Fruit fly (Drosophila melanogaster) whole organism, embryonic: ENCODE measurements around the gene CG7367.
A peak's percentile ranks its signal among the peaks of the same experiment; 100 is the strongest.

Experiments used
- B-H2 ChIP-seq: fragments of 200-800 bp; sonication (Bioruptor generic); optimal IDR thresholded peaks from 2 replicates; lab custom pipeline; 2018; ENCODE audit warnings: missing biosample characterization, mild to moderate bottlenecking, missing genetic modification characterization
- BEAF-32 ChIP-seq: fragments of 200-800 bp; sonication (Bioruptor generic); optimal IDR thresholded peaks from 3 replicates; lab custom pipeline; 2017; ENCODE audit warnings: missing biosample characterization, missing genetic modification characterization, mild to moderate bottlenecking, moderate library complexity, missing genetic modification reagents
- CG10209 ChIP-seq: fragments of 200-800 bp; sonication (Bioruptor generic); optimal IDR thresholded peaks from 3 replicates; lab custom pipeline; 2017; ENCODE audit warnings: missing biosample characterization, mild to moderate bottlenecking, missing genetic modification characterization, missing genetic modification reagents
- CG10565 ChIP-seq: fragments of 200-800 bp; sonication (Bioruptor generic); optimal IDR thresholded peaks from 3 replicates; lab custom pipeline; 2016; ENCODE audit warnings: missing biosample characterization, mild to moderate bottlenecking, missing genetic modification characterization
- CG10959 ChIP-seq: fragments of 200-800 bp; sonication (Bioruptor generic); IDR thresholded peaks from 2 replicates; pipeline ENCODE4 v1.3.6; 2022; ENCODE audit warnings: missing biosample characterization, missing genetic modification characterization
- CG12155 ChIP-seq: fragments of 200-800 bp; sonication (Bioruptor generic); optimal IDR thresholded peaks from 3 replicates; lab custom pipeline; 2016; ENCODE audit warnings: missing biosample characterization, missing genetic modification characterization
- CG13775 ChIP-seq: fragments of 200-800 bp; sonication (Bioruptor generic); optimal IDR thresholded peaks from 3 replicates; lab custom pipeline; 2017; ENCODE audit warnings: missing biosample characterization, mild to moderate bottlenecking, missing genetic modification characterization
- CG14050 ChIP-seq: fragments of 200-800 bp; sonication (Bioruptor generic); IDR thresholded peaks from 3 replicates; pipeline ENCODE4 v1.3.6; 2022; ENCODE audit warnings: missing biosample characterization, missing genetic modification characterization
- CG14710 ChIP-seq: fragments of 200-800 bp; sonication (Bioruptor generic); optimal IDR thresholded peaks from 3 replicates; lab custom pipeline; 2019; ENCODE audit warnings: missing biosample characterization, mild to moderate bottlenecking, missing genetic modification characterization, moderate library complexity
- CG15696 ChIP-seq: fragments of 200-800 bp; sonication (Bioruptor generic); optimal IDR thresholded peaks from 2 replicates; lab custom pipeline; 2019; ENCODE audit warnings: missing biosample characterization, mild to moderate bottlenecking, missing genetic modification characterization, moderate library complexity
- CG1647 ChIP-seq: fragments of 200-800 bp; sonication (Bioruptor generic); optimal IDR thresholded peaks from 3 replicates; lab custom pipeline; 2016; ENCODE audit warnings: missing biosample characterization, missing genetic modification characterization
- CG17612 ChIP-seq: fragments of 200-800 bp; sonication (Bioruptor generic); IDR thresholded peaks from 2 replicates; pipeline ENCODE4 v1.3.6; 2022; ENCODE audit warnings: missing biosample characterization, missing genetic modification characterization
- CG17912 ChIP-seq: fragments of 200-800 bp; sonication (Bioruptor generic); optimal IDR thresholded peaks from 2 replicates; lab custom pipeline; 2018; ENCODE audit warnings: missing biosample characterization, mild to moderate bottlenecking, missing genetic modification characterization
- CG1792 ChIP-seq: fragments of 200-800 bp; sonication (Bioruptor generic); optimal IDR thresholded peaks from 2 replicates; lab custom pipeline; 2016; ENCODE audit warnings: missing biosample characterization, missing genetic modification characterization
- CG32532 ChIP-seq: fragments of 200-800 bp; sonication (Bioruptor generic); IDR thresholded peaks from 2 replicates; pipeline ENCODE4 v1.3.6; 2022; ENCODE audit warnings: missing biosample characterization, missing genetic modification characterization
- CG32767 ChIP-seq: fragments of 200-800 bp; sonication (Bioruptor generic); IDR thresholded peaks from 2 replicates; pipeline ENCODE4 v1.3.6; 2022; ENCODE audit warnings: missing biosample characterization, missing genetic modification characterization
- CG7786 ChIP-seq: fragments of 200-800 bp; sonication (Bioruptor generic); optimal IDR thresholded peaks from 2 replicates; lab custom pipeline; 2016; ENCODE audit warnings: missing biosample characterization, missing genetic modification characterization
- D19B ChIP-seq: fragments of 200-800 bp; sonication (Bioruptor generic); optimal IDR thresholded peaks from 2 replicates; lab custom pipeline; 2017; ENCODE audit warnings: missing biosample characterization, mild to moderate bottlenecking, missing genetic modification characterization
- Dfd ChIP-seq, 2 experiments: fragments of >200 bp; optimal IDR thresholded peaks; 2 replicates each; lab custom pipeline; 2017; ENCODE audit warnings: missing biosample characterization in 2 of 2, missing genetic modification characterization in 2 of 2
- MBD-R2 ChIP-seq: fragments of 200-800 bp; sonication (Bioruptor generic); IDR thresholded peaks from 2 replicates; pipeline ENCODE4 v1.3.6; 2022; ENCODE audit warnings: missing biosample characterization, missing genetic modification characterization
- Mad ChIP-seq: fragments of 200-800 bp; sonication (Bioruptor generic); optimal IDR thresholded peaks from 2 replicates; lab custom pipeline; 2016; ENCODE audit warnings: missing biosample characterization, missing genetic modification characterization
- Med ChIP-seq: fragments of 200-800 bp; sonication (Bioruptor generic); peaks from one replicate; lab custom pipeline; 2016; ENCODE audit warnings: missing biosample characterization, missing genetic modification characterization, mild to moderate bottlenecking, inconsistent platforms, moderate library complexity
- NC2α ChIP-seq: fragments of 200-800 bp; sonication (Bioruptor generic); optimal IDR thresholded peaks from 2 replicates; lab custom pipeline; 2016; ENCODE audit warnings: missing biosample characterization, missing genetic modification characterization
- Nf-YB ChIP-seq: fragments of 200-800 bp; sonication (Bioruptor generic); optimal IDR thresholded peaks from 3 replicates; lab custom pipeline; 2019; ENCODE audit warnings: missing biosample characterization, mild to moderate bottlenecking, missing genetic modification characterization, moderate library complexity
- NfI ChIP-seq: fragments of 200-800 bp; sonication (Bioruptor generic); optimal IDR thresholded peaks from 3 replicates; lab custom pipeline; 2018; ENCODE audit warnings: missing biosample characterization, mild to moderate bottlenecking, missing genetic modification characterization, moderate library complexity
- Ptx1 ChIP-seq: fragments of 200-800 bp; sonication (Bioruptor generic); IDR thresholded peaks from 2 replicates; pipeline ENCODE4 v1.3.6; 2022; ENCODE audit warnings: missing biosample characterization, missing genetic modification characterization
- Sox100B ChIP-seq: fragments of 200-800 bp; sonication (Bioruptor generic); optimal IDR thresholded peaks from 3 replicates; lab custom pipeline; 2018; ENCODE audit warnings: missing biosample characterization, mild to moderate bottlenecking, missing genetic modification characterization
- Vsx1 ChIP-seq: fragments of 200-800 bp; sonication (Bioruptor generic); optimal IDR thresholded peaks from 2 replicates; lab custom pipeline; 2017; ENCODE audit warnings: missing biosample characterization, mild to moderate bottlenecking, missing genetic modification characterization, missing genetic modification reagents
- al ChIP-seq: fragments of 200-800 bp; sonication (Bioruptor generic); IDR thresholded peaks from 2 replicates; pipeline ENCODE4 v1.3.6; 2022; ENCODE audit warnings: missing biosample characterization, missing genetic modification characterization
- ase ChIP-seq: fragments of 200-800 bp; sonication (Bioruptor generic); IDR thresholded peaks from 3 replicates; pipeline ENCODE4 v1.3.6; 2022; ENCODE audit warnings: missing biosample characterization, missing genetic modification characterization
- ato ChIP-seq: fragments of 200-800 bp; sonication (Bioruptor generic); IDR thresholded peaks from 2 replicates; pipeline ENCODE4 v1.3.6; 2022; ENCODE audit warnings: missing biosample characterization, missing genetic modification characterization; ENCODE audit not compliant: partially characterized antibody
- croc ChIP-seq: fragments of 200-800 bp; sonication (Bioruptor generic); conservative IDR thresholded peaks from 3 replicates; pipeline ENCODE4 v1.3.6; 2022; ENCODE audit warnings: missing biosample characterization, missing genetic modification characterization
- da ChIP-seq: fragments of 200-800 bp; sonication (Bioruptor generic); optimal IDR thresholded peaks from 2 replicates; lab custom pipeline; 2016; ENCODE audit warnings: missing biosample characterization, missing genetic modification characterization
- dysf ChIP-seq: fragments of 200-800 bp; sonication (Bioruptor generic); IDR thresholded peaks from 3 replicates; pipeline ENCODE4 v1.3.6; 2022; ENCODE audit warnings: missing biosample characterization, missing genetic modification characterization
- grau ChIP-seq: fragments of 200-800 bp; optimal IDR thresholded peaks from 3 replicates; lab custom pipeline; 2019; ENCODE audit warnings: missing biosample characterization, mild to moderate bottlenecking, missing genetic modification characterization, moderate library complexity
- hkb ChIP-seq, 2 experiments: fragments of 200-800 bp in 1 of 2; fragments of >200 bp in 1 of 2; sonication (Bioruptor generic) in 1 of 2; IDR thresholded peaks in 1 of 2; optimal IDR thresholded peaks in 1 of 2; 2 replicates each; pipeline versions ENCODE4 v1.3.6 to Lab custom; 2017 to 2022; ENCODE audit warnings: missing biosample characterization in 1 of 2, missing genetic modification characterization in 1 of 2
- ken ChIP-seq: fragments of 200-800 bp; sonication (Bioruptor generic); IDR thresholded peaks from 3 replicates; pipeline ENCODE4 v1.3.6; 2022; ENCODE audit warnings: missing biosample characterization, missing genetic modification characterization
- lab ChIP-seq: fragments of 200-800 bp; sonication (Bioruptor generic); optimal IDR thresholded peaks from 3 replicates; lab custom pipeline; 2017; ENCODE audit warnings: missing biosample characterization, missing genetic modification characterization, mild to moderate bottlenecking, moderate library complexity, missing genetic modification reagents
- mam ChIP-seq: fragments of 200-800 bp; sonication (Bioruptor generic); optimal IDR thresholded peaks from 3 replicates; lab custom pipeline; 2016; ENCODE audit warnings: missing biosample characterization, missing genetic modification characterization
- mld ChIP-seq: fragments of 200-800 bp; sonication (Bioruptor generic); IDR thresholded peaks from 3 replicates; pipeline ENCODE4 v1.3.6; 2022; ENCODE audit warnings: missing biosample characterization, missing genetic modification characterization; ENCODE audit not compliant: partially characterized antibody
- nmo ChIP-seq: fragments of 200-800 bp; sonication (Bioruptor generic); optimal IDR thresholded peaks from 2 replicates; lab custom pipeline; 2018; ENCODE audit warnings: missing biosample characterization, mild to moderate bottlenecking, missing genetic modification characterization, moderate library complexity
- odd ChIP-seq: fragments of 200-800 bp; sonication (Bioruptor generic); optimal IDR thresholded peaks from 2 replicates; lab custom pipeline; 2017; ENCODE audit warnings: missing biosample characterization, mild to moderate bottlenecking, missing genetic modification characterization
- pros ChIP-seq: fragments of 200-800 bp; sonication (Bioruptor generic); optimal IDR thresholded peaks from 3 replicates; lab custom pipeline; 2019; ENCODE audit warnings: missing biosample characterization, mild to moderate bottlenecking, missing genetic modification characterization, moderate library complexity
- ranshi ChIP-seq: fragments of 200-800 bp; sonication (Bioruptor generic); IDR thresholded peaks from 2 replicates; pipeline ENCODE4 v1.3.6; 2022; ENCODE audit warnings: missing biosample characterization, missing genetic modification characterization
- row ChIP-seq: fragments of 200-800 bp; sonication (Bioruptor generic); IDR thresholded peaks from 3 replicates; pipeline ENCODE4 v1.3.6; 2022; ENCODE audit warnings: missing biosample characterization, missing genetic modification characterization
- sc ChIP-seq, 3 experiments: fragments of >200 bp in 2 of 3; fragments of 200-800 bp in 1 of 3; sonication (Bioruptor generic) in 1 of 3; optimal IDR thresholded peaks; 2 replicates in 2 of 3; 3 replicates in 1 of 3; lab custom pipeline; 2017; ENCODE audit warnings: mild to moderate bottlenecking in 1 of 3, missing biosample characterization in 1 of 3, missing genetic modification characterization in 1 of 3, missing genetic modification reagents in 1 of 3
- unc-4 ChIP-seq: fragments of 200-800 bp; sonication (Bioruptor generic); IDR thresholded peaks from 2 replicates; pipeline ENCODE4 v1.3.6; 2022; ENCODE audit warnings: missing biosample characterization, missing genetic modification characterization; ENCODE audit not compliant: partially characterized antibody
- usp ChIP-seq: fragments of >200 bp; optimal IDR thresholded peaks from 2 replicates; lab custom pipeline; 2017; ENCODE audit warnings: missing biosample characterization, missing genetic modification characterization
- zen ChIP-seq: fragments of 200-800 bp; sonication (Bioruptor generic); optimal IDR thresholded peaks from 3 replicates; lab custom pipeline; 2018; ENCODE audit warnings: missing biosample characterization, mild to moderate bottlenecking, missing genetic modification characterization, moderate library complexity
- zen2 ChIP-seq: fragments of 200-800 bp; sonication (Bioruptor generic); IDR thresholded peaks from 3 replicates; pipeline ENCODE4 v1.3.6; 2022; ENCODE audit warnings: missing biosample characterization, missing genetic modification characterization; ENCODE audit not compliant: partially characterized antibody

The CG7367 gene

dm6 chr2L:8000578-8001040 lies 39.0 kb downstream of the CG7367 start (continued):
- no peak for TF ChIP-seq ase (GFP tag; lab: Robert Waterston, UW)
- TF ChIP-seq NfI (GFP tag; lab: Kevin White, UChicago), result peak; percentile 34
- TF ChIP-seq CG10959 (GFP tag; lab: Robert Waterston, UW), result no peak
- peak; percentile 82 for TF ChIP-seq Med (GFP tag; lab: Kevin White, UChicago)
- no peak for TF ChIP-seq unc-4 (GFP tag; lab: Robert Waterston, UW)
- TF ChIP-seq NC2α (GFP tag; lab: Kevin White, UChicago), result no peak
- TF ChIP-seq CG32532 (GFP tag; lab: Robert Waterston, UW), result peak; percentile 71; the same call in 1 of the 2 replicates
- no peak for TF ChIP-seq MBD-R2 (GFP tag; lab: Robert Waterston, UW)
- no peak for TF ChIP-seq BEAF-32 (GFP tag; lab: Kevin White, UChicago)
- no peak for TF ChIP-seq ato (GFP tag; lab: Robert Waterston, UW)
- TF ChIP-seq Vsx1 (GFP tag; lab: Kevin White, UChicago), result no peak
- TF ChIP-seq CG17912 (GFP tag; lab: Kevin White, UChicago), result no peak
- peak; percentile 63 for TF ChIP-seq lab (GFP tag; lab: Kevin White, UChicago)
- TF ChIP-seq CG7786 (GFP tag; lab: Kevin White, UChicago), result peak; percentile 20
- TF ChIP-seq mam (GFP tag; lab: Kevin White, UChicago), result peak; percentile 47
- TF ChIP-seq CG14050 (GFP tag; lab: Robert Waterston, UW), result no peak
- no peak for TF ChIP-seq CG14710 (tag; lab: Kevin White, UChicago)
- TF ChIP-seq Sox100B (GFP tag; lab: Kevin White, UChicago), result no peak
- TF ChIP-seq dysf (GFP tag; lab: Robert Waterston, UW), result peak; percentile 18; the same call in 1 of the 3 replicates
- TF ChIP-seq zen2 (GFP tag; lab: Robert Waterston, UW), result no peak
- TF ChIP-seq Ptx1 (GFP tag; lab: Robert Waterston, UW), result no peak
- TF ChIP-seq usp (GFP tag; lab: Kevin White, UChicago), result no peak
- TF ChIP-seq croc (GFP tag; lab: Robert Waterston, UW), result no peak
- no peak for TF ChIP-seq odd
- no peak for TF ChIP-seq pros (GFP tag; lab: Kevin White, UChicago)
- TF ChIP-seq sc (optimal IDR thresholded peaks at IDR 0.05; lab: Kevin White, UChicago), result no peak
- no peak for TF ChIP-seq sc (GFP tag; optimal IDR thresholded peaks at IDR 0.05; lab: Kevin White, UChicago)
- TF ChIP-seq CG10209 (GFP tag; lab: Kevin White, UChicago), result peak; percentile 3
- TF ChIP-seq mld (GFP tag; lab: Robert Waterston, UW), result no peak
- no peak for TF ChIP-seq Nf-YB (GFP tag; lab: Kevin White, UChicago)
- TF ChIP-seq CG12155, result peak; percentile 44
- no peak for TF ChIP-seq da (GFP tag; lab: Kevin White, UChicago)
- TF ChIP-seq CG17612, result no peak
- no peak for TF ChIP-seq ranshi (GFP tag; lab: Robert Waterston, UW)
- TF ChIP-seq B-H2 (GFP tag; lab: Kevin White, UChicago), result no peak
- TF ChIP-seq CG13775 (GFP tag; lab: Kevin White, UChicago), result peak; percentile 6
- TF ChIP-seq Mad (GFP tag; lab: Kevin White, UChicago), result no peak
- peak; percentile 61 for TF ChIP-seq D19B (GFP tag; lab: Kevin White, UChicago)
- no peak for TF ChIP-seq nmo
- TF ChIP-seq hkb (optimal IDR thresholded peaks at IDR 0.05; lab: Kevin White, UChicago), result no peak
- TF ChIP-seq hkb (GFP tag; IDR thresholded peaks at IDR 0.05; lab: Robert Waterston, UW), result no peak
- no peak for TF ChIP-seq zen (tag; lab: Kevin White, UChicago)
- no peak for TF ChIP-seq CG1647
- TF ChIP-seq CG15696, result no peak
- TF ChIP-seq grau, result peak; percentile 49
- peak; percentile 59 for TF ChIP-seq al (GFP tag; lab: Robert Waterston, UW)
- no peak for TF ChIP-seq ken
- TF ChIP-seq Dfd (GFP tag; optimal IDR thresholded peaks at IDR 0.05; lab: Kevin White, UChicago), result no peak
- peak; percentile 12; the same call in 1 of the 3 replicates for TF ChIP-seq row (GFP tag; lab: Robert Waterston, UW)
- no peak for TF ChIP-seq CG32767 (GFP tag; lab: Robert Waterston, UW)
- TF ChIP-seq CG1792, result no peak
- TF ChIP-seq CG10565 (GFP tag; lab: Kevin White, UChicago), result no peak
